Fruit fly (Drosophila melanogaster) whole organism, embryonic: ENCODE results near the gene DPCoAC.

ENCODE experiments used
- B-H1 ChIP-seq: fragments of 200-800 bp; sonication (Bioruptor generic); IDR thresholded peaks from 3 replicates; pipeline ENCODE4 v1.3.6; 2022; ENCODE audit warnings: missing biosample characterization, missing genetic modification characterization
- Bgb ChIP-seq: fragments of 200-800 bp; sonication (Bioruptor generic); IDR thresholded peaks from 2 replicates; pipeline ENCODE4 v1.3.6; 2022; ENCODE audit warnings: missing biosample characterization, missing genetic modification characterization; ENCODE audit not compliant: partially characterized antibody
- CG1024 ChIP-seq: fragments of 200-800 bp; sonication (Bioruptor generic); IDR thresholded peaks from 2 replicates; pipeline ENCODE4 v1.3.6; 2022; ENCODE audit warnings: missing biosample characterization, missing genetic modification characterization
- CG10543 ChIP-seq: fragments of 200-800 bp; sonication (Bioruptor generic); optimal IDR thresholded peaks from 3 replicates; lab custom pipeline; 2017; ENCODE audit warnings: missing biosample characterization, mild to moderate bottlenecking, missing genetic modification characterization, moderate library complexity
- CG11504 ChIP-seq: fragments of 200-800 bp; sonication (Bioruptor generic); optimal IDR thresholded peaks from 3 replicates; lab custom pipeline; 2019; ENCODE audit warnings: missing biosample characterization, mild to moderate bottlenecking, missing genetic modification characterization, moderate library complexity
- CG11695 ChIP-seq: fragments of 200-800 bp; sonication (Bioruptor generic); IDR thresholded peaks from 3 replicates; pipeline ENCODE4 v1.3.6; 2022; ENCODE audit warnings: missing biosample characterization, missing genetic modification characterization
- CG12071 ChIP-seq: fragments of 200-800 bp; sonication (Bioruptor generic); optimal IDR thresholded peaks from 3 replicates; lab custom pipeline; 2018; ENCODE audit warnings: missing biosample characterization, mild to moderate bottlenecking, missing genetic modification characterization
- CG12769 ChIP-seq: fragments of 200-800 bp; sonication (Bioruptor generic); optimal IDR thresholded peaks from 2 replicates; lab custom pipeline; 2019; ENCODE audit warnings: missing biosample characterization, mild to moderate bottlenecking, missing genetic modification characterization, moderate library complexity
- CG1603 ChIP-seq: fragments of 200-800 bp; sonication (Bioruptor generic); optimal IDR thresholded peaks from 2 replicates; lab custom pipeline; 2019; ENCODE audit warnings: missing biosample characterization, mild to moderate bottlenecking, missing genetic modification characterization, moderate library complexity
- CG1647 ChIP-seq: fragments of 200-800 bp; sonication (Bioruptor generic); optimal IDR thresholded peaks from 3 replicates; lab custom pipeline; 2016; ENCODE audit warnings: missing biosample characterization, missing genetic modification characterization
- CG16815 ChIP-seq: fragments of 200-800 bp; sonication (Bioruptor generic); optimal IDR thresholded peaks from 3 replicates; lab custom pipeline; 2017; ENCODE audit warnings: missing biosample characterization, mild to moderate bottlenecking, missing genetic modification characterization
- CG17361 ChIP-seq: fragments of 200-800 bp; sonication (Bioruptor generic); IDR thresholded peaks from 3 replicates; pipeline ENCODE4 v1.3.6; 2022; ENCODE audit warnings: missing biosample characterization, missing genetic modification characterization
- CG2678 ChIP-seq: fragments of 200-800 bp; sonication (Bioruptor generic); optimal IDR thresholded peaks from 3 replicates; lab custom pipeline; 2019; ENCODE audit warnings: missing biosample characterization, mild to moderate bottlenecking, missing genetic modification characterization, moderate library complexity
- CG3838 ChIP-seq: fragments of 200-800 bp; sonication (Bioruptor generic); optimal IDR thresholded peaks from 3 replicates; lab custom pipeline; 2016; ENCODE audit warnings: missing biosample characterization, missing genetic modification characterization
- CG4707 ChIP-seq: fragments of 200-800 bp; sonication (Bioruptor generic); optimal IDR thresholded peaks from 2 replicates; lab custom pipeline; 2018; ENCODE audit warnings: missing biosample characterization, mild to moderate bottlenecking, missing genetic modification characterization, moderate library complexity
- CG6175 ChIP-seq: fragments of 200-800 bp; sonication (Bioruptor generic); IDR thresholded peaks from 3 replicates; pipeline ENCODE4 v1.3.6; 2022; ENCODE audit warnings: missing biosample characterization, missing genetic modification characterization
- CG6654 ChIP-seq: fragments of 200-800 bp; sonication (Bioruptor generic); optimal IDR thresholded peaks from 2 replicates; lab custom pipeline; 2017; ENCODE audit warnings: missing biosample characterization, mild to moderate bottlenecking, missing genetic modification characterization
- CG7987 ChIP-seq: fragments of 200-800 bp; sonication (Bioruptor generic); optimal IDR thresholded peaks from 2 replicates; lab custom pipeline; 2018; ENCODE audit warnings: missing biosample characterization, mild to moderate bottlenecking, missing genetic modification characterization, moderate library complexity
- D19A ChIP-seq: fragments of 200-800 bp; optimal IDR thresholded peaks from 3 replicates; lab custom pipeline; 2019; ENCODE audit warnings: missing biosample characterization, mild to moderate bottlenecking, missing genetic modification characterization, moderate library complexity
- Dbx ChIP-seq: fragments of 200-800 bp; sonication (Bioruptor generic); IDR thresholded peaks from 3 replicates; pipeline ENCODE4 v1.3.6; 2022; ENCODE audit warnings: missing biosample characterization, missing genetic modification characterization
- Drgx ChIP-seq: fragments of 200-800 bp; sonication (Bioruptor generic); IDR thresholded peaks from 2 replicates; pipeline ENCODE4 v1.3.6; 2022; ENCODE audit warnings: missing biosample characterization, missing genetic modification characterization
- ERR ChIP-seq: fragments of 200-800 bp; sonication (Bioruptor generic); optimal IDR thresholded peaks from 2 replicates; lab custom pipeline; 2016; ENCODE audit warnings: missing biosample characterization, missing genetic modification characterization
- Eip74EF ChIP-seq, 2 experiments: fragments of 200-800 bp in 1 of 2; fragments of >200 bp in 1 of 2; sonication (Bioruptor generic) in 1 of 2; optimal IDR thresholded peaks; 2 replicates each; lab custom pipeline; 2017 to 2019; ENCODE audit warnings: missing biosample characterization in 2 of 2, missing genetic modification characterization in 2 of 2, mild to moderate bottlenecking in 1 of 2, moderate library complexity in 1 of 2
- Fer1 ChIP-seq: fragments of 200-800 bp; sonication (Bioruptor generic); optimal IDR thresholded peaks from 2 replicates; lab custom pipeline; 2017; ENCODE audit warnings: missing biosample characterization, mild to moderate bottlenecking, missing genetic modification characterization
- HmgD ChIP-seq: fragments of 200-800 bp; sonication (Bioruptor generic); optimal IDR thresholded peaks from 3 replicates; lab custom pipeline; 2016; ENCODE audit warnings: missing biosample characterization, missing genetic modification characterization
- Hr51 ChIP-seq, 2 experiments: fragments of 200-800 bp; sonication (Bioruptor generic); optimal IDR thresholded peaks; 2 replicates in 1 of 2; 3 replicates in 1 of 2; lab custom pipeline; 2016 to 2018; ENCODE audit warnings: missing biosample characterization in 2 of 2, missing genetic modification characterization in 2 of 2, mild to moderate bottlenecking in 1 of 2, moderate library complexity in 1 of 2
- Hr78 ChIP-seq, 2 experiments: fragments of 200-800 bp in 1 of 2; fragments of >200 bp in 1 of 2; sonication (Bioruptor generic) in 1 of 2; optimal IDR thresholded peaks; 2 replicates each; lab custom pipeline; 2017 to 2019; ENCODE audit warnings: missing biosample characterization in 2 of 2, missing genetic modification characterization in 2 of 2, mild to moderate bottlenecking in 1 of 2, moderate library complexity in 1 of 2
- MBD-R2 ChIP-seq: fragments of 200-800 bp; sonication (Bioruptor generic); IDR thresholded peaks from 2 replicates; pipeline ENCODE4 v1.3.6; 2022; ENCODE audit warnings: missing biosample characterization, missing genetic modification characterization
- MESR4 ChIP-seq: fragments of 200-800 bp; sonication (Bioruptor generic); optimal IDR thresholded peaks from 2 replicates; lab custom pipeline; 2018; ENCODE audit warnings: missing biosample characterization, mild to moderate bottlenecking, missing genetic modification characterization, moderate library complexity
- Med ChIP-seq: fragments of 200-800 bp; sonication (Bioruptor generic); peaks from one replicate; lab custom pipeline; 2016; ENCODE audit warnings: missing biosample characterization, missing genetic modification characterization, mild to moderate bottlenecking, inconsistent platforms, moderate library complexity
- ab ChIP-seq: fragments of 200-800 bp; sonication (Bioruptor generic); optimal IDR thresholded peaks from 2 replicates; lab custom pipeline; 2016; ENCODE audit warnings: missing biosample characterization, missing genetic modification characterization
- ac ChIP-seq: fragments of 200-800 bp; sonication (Bioruptor generic); optimal IDR thresholded peaks from 3 replicates; lab custom pipeline; 2017; ENCODE audit warnings: missing biosample characterization, mild to moderate bottlenecking, missing genetic modification characterization
- cg ChIP-seq: fragments of 200-800 bp; sonication (Bioruptor generic); optimal IDR thresholded peaks from 3 replicates; lab custom pipeline; 2019; ENCODE audit warnings: missing biosample characterization, mild to moderate bottlenecking, missing genetic modification characterization, moderate library complexity
- chinmo ChIP-seq: fragments of 200-800 bp; sonication (Bioruptor generic); IDR thresholded peaks from 4 replicates; pipeline ENCODE4 v1.3.6; 2022; ENCODE audit warnings: missing biosample characterization, missing genetic modification characterization; ENCODE audit not compliant: partially characterized antibody
- crol ChIP-seq: fragments of 200-800 bp; sonication (Bioruptor generic); IDR thresholded peaks from 2 replicates; pipeline ENCODE4 v1.3.6; 2022; ENCODE audit warnings: missing biosample characterization, missing genetic modification characterization
- dmrt99B ChIP-seq: fragments of 200-800 bp; sonication (Bioruptor generic); optimal IDR thresholded peaks from 2 replicates; lab custom pipeline; 2018; ENCODE audit warnings: missing biosample characterization, mild to moderate bottlenecking, missing genetic modification characterization, moderate library complexity
- gfzf ChIP-seq: fragments of 200-800 bp; sonication (Bioruptor generic); optimal IDR thresholded peaks from 2 replicates; lab custom pipeline; 2016; ENCODE audit warnings: missing biosample characterization, mild to moderate bottlenecking, missing genetic modification characterization, moderate library complexity
- grau ChIP-seq: fragments of 200-800 bp; optimal IDR thresholded peaks from 3 replicates; lab custom pipeline; 2019; ENCODE audit warnings: missing biosample characterization, mild to moderate bottlenecking, missing genetic modification characterization, moderate library complexity
- lov ChIP-seq, 2 experiments: fragments of 200-800 bp in 1 of 2; fragments of >200 bp in 1 of 2; sonication (Bioruptor generic) in 1 of 2; IDR thresholded peaks in 1 of 2; optimal IDR thresholded peaks in 1 of 2; 2 replicates in 1 of 2; 3 replicates in 1 of 2; pipeline versions ENCODE4 v1.3.6 to Lab custom; 2017 to 2022; ENCODE audit warnings: missing biosample characterization in 1 of 2, missing genetic modification characterization in 1 of 2
- otp ChIP-seq: fragments of 200-800 bp; sonication (Bioruptor generic); IDR thresholded peaks from 3 replicates; pipeline ENCODE4, ENCODE4 v1.3.6; 2022; ENCODE audit warnings: missing biosample characterization, missing genetic modification characterization
- pan ChIP-seq, 4 experiments: fragments of >200 bp in 3 of 4; fragments of 200-800 bp in 1 of 4; sonication (Bioruptor generic) in 1 of 4; optimal IDR thresholded peaks in 3 of 4; IDR thresholded peaks in 1 of 4; 2 replicates each; pipeline versions ENCODE4 v1.3.6 to Lab custom; 2017 to 2022; ENCODE audit warnings: missing biosample characterization in 2 of 4, missing genetic modification characterization in 2 of 4, mixed read lengths in 1 of 4
- pzg ChIP-seq: fragments of 200-800 bp; sonication (Bioruptor generic); optimal IDR thresholded peaks from 3 replicates; lab custom pipeline; 2018; ENCODE audit warnings: missing biosample characterization, mild to moderate bottlenecking, missing genetic modification characterization, moderate library complexity
- sens ChIP-seq: fragments of 200-800 bp; sonication (Bioruptor generic); peaks from one replicate; lab custom pipeline; 2016; ENCODE audit warnings: missing biosample characterization, missing genetic modification characterization
- seq ChIP-seq: fragments of 200-800 bp; sonication (Bioruptor generic); IDR thresholded peaks from 2 replicates; pipeline ENCODE4 v1.3.6; 2022; ENCODE audit warnings: missing biosample characterization, missing genetic modification characterization
- unc-4 ChIP-seq: fragments of 200-800 bp; sonication (Bioruptor generic); IDR thresholded peaks from 2 replicates; pipeline ENCODE4 v1.3.6; 2022; ENCODE audit warnings: missing biosample characterization, missing genetic modification characterization; ENCODE audit not compliant: partially characterized antibody
- wor ChIP-seq: fragments of 200-800 bp; sonication (Bioruptor generic); IDR thresholded peaks from 2 replicates; pipeline ENCODE4 v1.3.6; 2022; ENCODE audit warnings: missing biosample characterization, missing genetic modification characterization

DPCoAC gene

dm6 chr3R:20560668-20561226, 3.3 kb upstream of the DPCoAC start, which contains the start of gene CG5191 (continued):
- peak in 1 of 2 experiments; percentile 32 for TF ChIP-seq Hr78 (GFP tag; optimal IDR thresholded peaks at IDR 0.05; lab: Kevin White, UChicago)
- TF ChIP-seq CG6654 (GFP tag; lab: Kevin White, UChicago): no peak
- peak; percentile 39 for TF ChIP-seq D19A
- TF ChIP-seq unc-4: 0 out of 2 replicates have a peak, but pooled peaks have one; percentile 31
- 0 out of 3 replicates have a peak, but pooled peaks have one; percentile 6 for TF ChIP-seq B-H1
- peak; percentile 21 for TF ChIP-seq grau (tag; lab: Kevin White, UChicago)
- TF ChIP-seq chinmo (GFP tag; lab: Robert Waterston, UW): peak; percentile 84; the same call in 1 of the 4 replicates
- no peak for TF ChIP-seq CG1647 (GFP tag; lab: Kevin White, UChicago)
- TF ChIP-seq dmrt99B (tag; lab: Kevin White, UChicago): peak; percentile 16
- TF ChIP-seq Hr51 (GFP tag; optimal IDR thresholded peaks at IDR 0.05; lab: Kevin White, UChicago): peak in 1 of 2 experiments; percentile 12
- peak; percentile 9 for TF ChIP-seq CG7987
- peak; percentile 13 for TF ChIP-seq ac (GFP tag; lab: Kevin White, UChicago)
- peak; percentile 35; the same call in 1 of the 2 replicates for TF ChIP-seq crol (GFP tag; lab: Robert Waterston, UW)
- peak; percentile 21; the same call in 1 of the 2 replicates for TF ChIP-seq seq (GFP tag; lab: Robert Waterston, UW)
- peak; percentile 54 for TF ChIP-seq MESR4 (GFP tag; lab: Kevin White, UChicago)
- peak; percentile 4 for TF ChIP-seq Med (GFP tag; lab: Kevin White, UChicago)
- TF ChIP-seq ERR (GFP tag; lab: Kevin White, UChicago): no peak
- TF ChIP-seq CG4707 (GFP tag; lab: Kevin White, UChicago): peak; percentile 97
- TF ChIP-seq lov (optimal IDR thresholded peaks at IDR 0.05; lab: Kevin White, UChicago): no peak
- TF ChIP-seq lov (GFP tag; IDR thresholded peaks at IDR 0.05; lab: Robert Waterston, UW): 0 out of 3 replicates have a peak, but pooled peaks have one; percentile 52
- peak; percentile 12 for TF ChIP-seq CG12769 (tag; lab: Kevin White, UChicago)
- peak; percentile 71 for TF ChIP-seq MBD-R2 (GFP tag; lab: Robert Waterston, UW)
- TF ChIP-seq CG10543 (GFP tag; lab: Kevin White, UChicago): peak; percentile 12
- TF ChIP-seq pzg: peak; percentile 21
- TF ChIP-seq cg (GFP tag; lab: Kevin White, UChicago): peak; percentile 12
- TF ChIP-seq otp (GFP tag; lab: Robert Waterston, UW): peak; percentile 56; the same call in 1 of the 3 replicates
- no peak for TF ChIP-seq Fer1 (GFP tag; lab: Kevin White, UChicago)
- peak; percentile 19 for TF ChIP-seq gfzf (GFP tag; lab: Kevin White, UChicago)
- TF ChIP-seq Eip74EF (GFP tag; optimal IDR thresholded peaks at IDR 0.05; lab: Kevin White, UChicago): peak in 1 of 2 experiments; percentile 5
- TF ChIP-seq wor (GFP tag; lab: Robert Waterston, UW): 0 out of 2 replicates have a peak, but pooled peaks have one; percentile 10
- no peak for TF ChIP-seq CG6175 (GFP tag; lab: Robert Waterston, UW)
- TF ChIP-seq Bgb (GFP tag; lab: Robert Waterston, UW): peak; percentile 54
- TF ChIP-seq CG1603: peak; percentile 11
- 0 out of 3 replicates have a peak, but pooled peaks have one; percentile 15 for TF ChIP-seq CG17361
- TF ChIP-seq CG11504 (tag; lab: Kevin White, UChicago): peak; percentile 33
- TF ChIP-seq sens (GFP tag; lab: Kevin White, UChicago): peak; percentile 41

dm6 chr3R:20560019-20560667, 2.7 kb upstream of the DPCoAC start, which contains the start of gene CG15922:
CG15922 (minus strand) TSS chr3R:20560280.
- TF ChIP-seq ab (GFP tag; lab: Kevin White, UChicago) (no peak), Dbx (GFP tag; lab: Robert Waterston, UW) (no peak), HmgD (GFP tag; lab: Kevin White, UChicago) (no peak), CG11504 (tag; lab: Kevin White, UChicago) (peak; percentile 59), CG16815 (peak; percentile 0), CG2678 (tag; lab: Kevin White, UChicago) (peak; percentile 50), CG11695 (GFP tag; lab: Robert Waterston, UW) (0 out of 3 replicates have a peak, but pooled peaks have one; percentile 12), pan (optimal IDR thresholded peaks at IDR 0.05; lab: Kevin White, UChicago) (no peak), pan (GFP tag; optimal IDR thresholded peaks at IDR 0.05 in 1 of 2, IDR thresholded peaks at IDR 0.05 in 1 of 2) (peak in 1 of 2 experiments; percentile 34), chinmo (GFP tag; lab: Robert Waterston, UW) (no peak), CG12071 (GFP tag; lab: Kevin White, UChicago) (no peak), CG3838 (GFP tag; lab: Kevin White, UChicago) (no peak), CG1024 (GFP tag; lab: Robert Waterston, UW) (no peak), Drgx (GFP tag; lab: Robert Waterston, UW) (peak; percentile 16; the same call in 1 of the 2 replicates)
